5 worm cellular contexts compared by ENCODE assay signal in genomic region chrX:6134423-6134822, ce11.
TF ChIP-seq lines count a peak whose summit lies in the region.

No protein-coding gene starts in this region.

TF ChIP-seq in whole organism, L1 larva, 84 proteins besides CTCF, POLR2A, EP300 and RAD21 (continues in another document):
- no peak for TF ChIP-seq ceh-90 (tag; optimal IDR thresholded peaks at IDR 0.05; lab: Kevin White, UChicago)
- TF ChIP-seq jun-1 (tag; optimal IDR thresholded peaks at IDR 0.05; lab: Kevin White, UChicago): no peak
- no peak for TF ChIP-seq nhr-77 (tag; optimal IDR thresholded peaks at IDR 0.05; lab: Kevin White, UChicago)
- TF ChIP-seq efl-1 (optimal IDR thresholded peaks at IDR 0.05; lab: Kevin White, UChicago): no peak
- TF ChIP-seq efl-1 (GFP tag; optimal IDR thresholded peaks at IDR 0.05 in 1 of 2; lab: Kevin White, UChicago): no peak
- no peak for TF ChIP-seq hlh-17 (GFP tag; optimal IDR thresholded peaks at IDR 0.05; lab: Kevin White, UChicago; ENCODE audit: borderline replicate concordance)
- no peak for TF ChIP-seq ztf-4 (tag; optimal IDR thresholded peaks at IDR 0.05; lab: Kevin White, UChicago)
- no peak for TF ChIP-seq nhr-12 (tag; optimal IDR thresholded peaks at IDR 0.05; lab: Kevin White, UChicago)
- no peak for TF ChIP-seq lin-13 (GFP tag; optimal IDR thresholded peaks at IDR 0.05; lab: Kevin White, UChicago)
- peak; percentile 67 for TF ChIP-seq lin-14 (GFP tag; optimal IDR thresholded peaks at IDR 0.05; lab: Kevin White, UChicago)
- TF ChIP-seq nhr-85 (tag; lab: Kevin White, UChicago): no peak
- no peak for TF ChIP-seq lir-3 (tag; optimal IDR thresholded peaks at IDR 0.05; lab: Kevin White, UChicago; ENCODE audit: poor library complexity)
- TF ChIP-seq lin-39 (tag; optimal IDR thresholded peaks at IDR 0.05; lab: Kevin White, UChicago): no peak
- no peak for TF ChIP-seq pqm-1 (tag; optimal IDR thresholded peaks at IDR 0.05; lab: Kevin White, UChicago)
- no peak for TF ChIP-seq aha-1 (tag; optimal IDR thresholded peaks at IDR 0.05; lab: Kevin White, UChicago)
- TF ChIP-seq dpl-1 (GFP tag; optimal IDR thresholded peaks at IDR 0.05; lab: Kevin White, UChicago): no peak
- no peak for TF ChIP-seq mep-1 (tag; optimal IDR thresholded peaks at IDR 0.05; lab: Kevin White, UChicago)
- no peak for TF ChIP-seq sox-4 (tag; optimal IDR thresholded peaks at IDR 0.05; lab: Kevin White, UChicago)
- no peak for TF ChIP-seq fos-1 (tag; optimal IDR thresholded peaks at IDR 0.05; lab: Kevin White, UChicago)

TF ChIP-seq in whole organism, L3 larva, 47 proteins besides CTCF, POLR2A, EP300 and RAD21:
- TF ChIP-seq hmg-11 (tag; optimal IDR thresholded peaks at IDR 0.05; lab: Kevin White, UChicago): peak; percentile 55
- TF ChIP-seq tbx-2 (tag; optimal IDR thresholded peaks at IDR 0.05; lab: Kevin White, UChicago): peak; percentile 30
- TF ChIP-seq ceh-9 (tag; optimal IDR thresholded peaks at IDR 0.05; lab: Kevin White, UChicago): no peak
- peak; percentile 47 for TF ChIP-seq nfya-1 (tag; optimal IDR thresholded peaks at IDR 0.05; lab: Kevin White, UChicago; ENCODE audit: insufficient read depth)
- TF ChIP-seq unc-62 (GFP tag; optimal IDR thresholded peaks at IDR 0.05; lab: Kevin White, UChicago): peak; percentile 43
- no peak for TF ChIP-seq daf-12 (tag; optimal IDR thresholded peaks at IDR 0.05; lab: Kevin White, UChicago)

TF ChIP-seq in whole organism, early embryonic, 17 proteins besides CTCF, POLR2A, EP300 and RAD21:
- TF ChIP-seq ceh-36 (tag; optimal IDR thresholded peaks at IDR 0.05; lab: Kevin White, UChicago) (no peak), hmg-4 (GFP tag; optimal IDR thresholded peaks at IDR 0.05; lab: Kevin White, UChicago) (peak; percentile 35), ets-7 (tag; optimal IDR thresholded peaks at IDR 0.05; lab: Kevin White, UChicago) (no peak), pes-1 (GFP tag; IDR thresholded peaks at IDR 0.05; lab: Robert Waterston, UW) (no peak), B0310.2 (tag; optimal IDR thresholded peaks at IDR 0.05; lab: Kevin White, UChicago) (no peak), flt-1 (GFP tag; IDR thresholded peaks at IDR 0.05; lab: Robert Waterston, UW) (no peak), tbx-11 (GFP tag; IDR thresholded peaks at IDR 0.05; lab: Robert Waterston, UW) (no peak), F13C5.2 (tag; optimal IDR thresholded peaks at IDR 0.05; lab: Kevin White, UChicago) (peak; percentile 37), hnd-1 (tag; optimal IDR thresholded peaks at IDR 0.05; lab: Kevin White, UChicago) (no peak), aly-1 (tag; optimal IDR thresholded peaks at IDR 0.05; lab: Kevin White, UChicago) (no peak), tra-4 (tag; optimal IDR thresholded peaks at IDR 0.05; lab: Kevin White, UChicago) (no peak), ceh-13 (GFP tag; optimal IDR thresholded peaks at IDR 0.05; lab: Kevin White, UChicago) (no peak), sea-1 (GFP tag; conservative IDR thresholded peaks at IDR 0.05; lab: Robert Waterston, UW) (no peak), hmbx-1 (tag; optimal IDR thresholded peaks at IDR 0.05; lab: Kevin White, UChicago) (no peak), scrt-1 (GFP tag; IDR thresholded peaks at IDR 0.05; lab: Robert Waterston, UW) (no peak), tbx-37 (GFP tag; conservative IDR thresholded peaks at IDR 0.05; lab: Robert Waterston, UW) (no peak), ama-1 (optimal IDR thresholded peaks at IDR 0.05; lab: Kevin White, UChicago) (no peak)

TF ChIP-seq in whole organism, midembryonic, 9 proteins besides CTCF, POLR2A, EP300 and RAD21:
- TF ChIP-seq cog-1 (tag; optimal IDR thresholded peaks at IDR 0.05; lab: Kevin White, UChicago) (no peak), flt-1 (GFP tag; IDR thresholded peaks at IDR 0.05; lab: Robert Waterston, UW) (0 out of 2 replicates have a peak, but pooled peaks have one; percentile 34)
TF ChIP-seq in whole organism, midembryonic: peak in this region for 1.

TF ChIP-seq in whole organism, young adult, 124 proteins besides CTCF, POLR2A, EP300 and RAD21:
- TF ChIP-seq hsf-1 (GFP tag; IDR thresholded peaks at IDR 0.05; lab: Robert Waterston, UW) (no peak), madf-3 (GFP tag; IDR thresholded peaks at IDR 0.05; lab: Robert Waterston, UW) (0 out of 2 replicates have a peak, but pooled peaks have one; percentile 35), pha-4 (tag; optimal IDR thresholded peaks at IDR 0.05; lab: Kevin White, UChicago) (no peak), ets-4 (GFP tag; optimal IDR thresholded peaks at IDR 0.05; lab: Kevin White, UChicago) (no peak), hmg-1.2 (GFP tag; IDR thresholded peaks at IDR 0.05; lab: Robert Waterston, UW) (no peak), lin-54 (GFP tag; optimal IDR thresholded peaks at IDR 0.05; lab: Kevin White, UChicago) (no peak), him-1 (tag; optimal IDR thresholded peaks at IDR 0.05; lab: Kevin White, UChicago) (no peak), lin-40 (tag; optimal IDR thresholded peaks at IDR 0.05; lab: Kevin White, UChicago) (no peak), rcor-1 (GFP tag; IDR thresholded peaks at IDR 0.05; lab: Robert Waterston, UW) (no peak), sdz-38 (tag; optimal IDR thresholded peaks at IDR 0.05; lab: Kevin White, UChicago) (no peak), ccch-3 (GFP tag; optimal IDR thresholded peaks at IDR 0.05; lab: Kevin White, UChicago) (no peak), nhr-90 (tag; optimal IDR thresholded peaks at IDR 0.05; lab: Kevin White, UChicago) (no peak), ztf-25 (GFP tag; IDR thresholded peaks at IDR 0.05; lab: Robert Waterston, UW) (no peak), C17E4.6 (GFP tag; IDR thresholded peaks at IDR 0.05; lab: Robert Waterston, UW) (no peak), madf-6 (GFP tag; IDR thresholded peaks at IDR 0.05; lab: Robert Waterston, UW) (no peak), atf-7 (tag; optimal IDR thresholded peaks at IDR 0.05; lab: Kevin White, UChicago) (no peak), rec-8 (tag; optimal IDR thresholded peaks at IDR 0.05; lab: Kevin White, UChicago) (no peak), ceh-79 (tag; optimal IDR thresholded peaks at IDR 0.05; lab: Kevin White, UChicago) (no peak), zfh-2 (GFP tag; conservative IDR thresholded peaks at IDR 0.05; lab: Robert Waterston, UW) (peak; percentile 92), Y53G8AR.9 (GFP tag; conservative IDR thresholded peaks at IDR 0.05; lab: Robert Waterston, UW) (no peak), F23B12.7 (tag; optimal IDR thresholded peaks at IDR 0.05; lab: Kevin White, UChicago; ENCODE audit: insufficient read depth) (no peak), ama-1 (optimal IDR thresholded peaks at IDR 0.05; lab: Kevin White, UChicago) (no peak), ama-1 (GFP tag; optimal IDR thresholded peaks at IDR 0.05; lab: Kevin White, UChicago) (no peak), F52B5.7 (tag; optimal IDR thresholded peaks at IDR 0.05; lab: Kevin White, UChicago) (no peak), egrh-3 (GFP tag; IDR thresholded peaks at IDR 0.05; lab: Robert Waterston, UW) (peak; percentile 47)
